Fruit fly (Drosophila melanogaster): ENCODE measurements around the gene CG31917.

CG31917 gene

dm6 chr2L:5054953-5055352 is 44.3 kb upstream of the CG31917 start, which contains the start of the genes CG14036 and His3.3A (continued):
- TF ChIP-seq Vsx1 (GFP tag; optimal IDR thresholded peaks at IDR 0.05) (no peak), ab (GFP tag; optimal IDR thresholded peaks at IDR 0.05) (no peak), hbn (GFP tag; IDR thresholded peaks at IDR 0.05; ENCODE audit: partially characterized antibody) (peak; percentile 58), Gsc (GFP tag; IDR thresholded peaks at IDR 0.05) (no peak), nmo (GFP tag; optimal IDR thresholded peaks at IDR 0.05) (peak; percentile 56), tgo (GFP tag; IDR thresholded peaks at IDR 0.05) (no peak), CG34422 (GFP tag; IDR thresholded peaks at IDR 0.05) (peak; percentile 75; the same call in 2 of the 3 replicates), Xbp1 (GFP tag; optimal IDR thresholded peaks at IDR 0.05) (peak; percentile 18), Drgx (GFP tag; IDR thresholded peaks at IDR 0.05) (no peak), CG2678 (tag; optimal IDR thresholded peaks at IDR 0.05) (peak; percentile 14), nom (GFP tag; optimal IDR thresholded peaks at IDR 0.05) (peak; percentile 29), sob (GFP tag; IDR thresholded peaks at IDR 0.05) (0 out of 2 replicates have a peak, but pooled peaks have one; percentile 22), CG3163 (GFP tag; optimal IDR thresholded peaks at IDR 0.05) (no peak), Oli (tag; optimal IDR thresholded peaks at IDR 0.05) (no peak), CG14667 (GFP tag; IDR thresholded peaks at IDR 0.05) (no peak), chif (GFP tag; optimal IDR thresholded peaks at IDR 0.05) (no peak), Lpt (GFP tag; optimal IDR thresholded peaks at IDR 0.05) (no peak), Ravus (GFP tag; IDR thresholded peaks at IDR 0.05) (no peak), Trl (optimal IDR thresholded peaks at IDR 0.05) (no peak), Trl (GFP tag; optimal IDR thresholded peaks at IDR 0.05) (no peak), vnd (GFP tag; IDR thresholded peaks at IDR 0.05; ENCODE audit: partially characterized antibody) (no peak; the same call in 2 of the 3 replicates)

dm6 chr2L:5052994-5053393 is 42.4 kb upstream of the CG31917 start, which contains the start of gene eIF3h:
TSS of gene eIF3h (minus strand) at chr2L:5053094.
- TF ChIP-seq crc (GFP tag; optimal IDR thresholded peaks at IDR 0.05): no peak
- TF ChIP-seq CG11504 (tag; optimal IDR thresholded peaks at IDR 0.05): peak; percentile 42
- TF ChIP-seq CG12071 (GFP tag; optimal IDR thresholded peaks at IDR 0.05): no peak
- no peak for TF ChIP-seq CG34376 (GFP tag; optimal IDR thresholded peaks at IDR 0.05)
- TF ChIP-seq ewg (GFP tag; optimal IDR thresholded peaks at IDR 0.05): no peak
- TF ChIP-seq D (optimal IDR thresholded peaks at IDR 0.05): no peak
- no peak for TF ChIP-seq D (GFP tag; optimal IDR thresholded peaks at IDR 0.05)
- no peak for TF ChIP-seq CG17186 (GFP tag; optimal IDR thresholded peaks at IDR 0.05)
- no peak for TF ChIP-seq CG9215 (GFP tag; IDR thresholded peaks at IDR 0.05)

- TF ChIP-seq HHEX (GFP tag; optimal IDR thresholded peaks at IDR 0.05): peak; percentile 80
- TF ChIP-seq gce (GFP tag; IDR thresholded peaks at IDR 0.05): peak; percentile 79; the same call in 2 of the 3 replicates
- peak; percentile 73 for TF ChIP-seq sd (tag; optimal IDR thresholded peaks at IDR 0.05)
- TF ChIP-seq grau (tag; optimal IDR thresholded peaks at IDR 0.05): peak; percentile 77
- TF ChIP-seq br (optimal IDR thresholded peaks at IDR 0.05): no peak
- peak; percentile 39 for TF ChIP-seq exex (tag; optimal IDR thresholded peaks at IDR 0.05)
- TF ChIP-seq nau (GFP tag; optimal IDR thresholded peaks at IDR 0.05): peak; percentile 81
- TF ChIP-seq inv (GFP tag; IDR thresholded peaks at IDR 0.05; ENCODE audit: partially characterized antibody): no peak; the same call in 1 of the 2 replicates
- no peak for TF ChIP-seq dan (GFP tag; IDR thresholded peaks at IDR 0.05)
- no peak for TF ChIP-seq Doc3 (GFP tag; IDR thresholded peaks at IDR 0.05; ENCODE audit: partially characterized antibody)
- TF ChIP-seq nerfin-1 (tag; optimal IDR thresholded peaks at IDR 0.05): peak; percentile 71
- no peak for TF ChIP-seq hth (optimal IDR thresholded peaks at IDR 0.05)
- no peak for TF ChIP-seq Elba2 (GFP tag; optimal IDR thresholded peaks at IDR 0.05)
- TF ChIP-seq wor (GFP tag; IDR thresholded peaks at IDR 0.05): no peak
- TF ChIP-seq Mrtf (GFP tag; IDR thresholded peaks at IDR 0.05): peak; percentile 80
- no peak for TF ChIP-seq prd (optimal IDR thresholded peaks at IDR 0.05)
- TF ChIP-seq prd (GFP tag; IDR thresholded peaks at IDR 0.05): peak; percentile 84
- peak; percentile 41 for TF ChIP-seq gcm (GFP tag; optimal IDR thresholded peaks at IDR 0.05)
- TF ChIP-seq CG17328 (GFP tag; IDR thresholded peaks at IDR 0.05): peak; percentile 92
- TF ChIP-seq cad (GFP tag; optimal IDR thresholded peaks at IDR 0.05): no peak
- peak; percentile 87 for TF ChIP-seq Rx (GFP tag; IDR thresholded peaks at IDR 0.05)
These were observed 41.8 kb upstream of the CG31917 start, which contains the start of gene senju for dm6 chr2L:5052367-5052914. TSS of gene senju (plus strand) at chr2L:5052843.

All from whole organism, embryonic.